Worm (Caenorhabditis elegans) whole organism, midembryonic: ENCODE data around the gene F36A4.5.
A peak's percentile ranks its signal among the peaks of the same experiment; 100 is the strongest.

Experiments used
- T22C8.4 ChIP-seq: fragments of 200-800 bp; sonication (Bioruptor generic); IDR thresholded peaks from 2 replicates; pipeline ENCODE4 v1.3.6; 2022; ENCODE audit warnings: missing genetic modification characterization, missing compliant biosample characterization
- cog-1 ChIP-seq: sonication (generic microtip); optimal IDR thresholded peaks from 2 replicates; lab custom pipeline; 2016; ENCODE audit warnings: missing genetic modification characterization, missing compliant biosample characterization
- flt-1 ChIP-seq: fragments of 200-800 bp; sonication (Bioruptor generic); IDR thresholded peaks from 2 replicates; pipeline ENCODE4 v1.3.6; 2022; ENCODE audit warnings: missing genetic modification characterization, missing compliant biosample characterization
- klf-2 ChIP-seq: fragments of 200-800 bp; sonication (Bioruptor generic); conservative IDR thresholded peaks from 2 replicates; pipeline ENCODE4 v1.3.6; 2022; ENCODE audit warnings: missing genetic modification reagents, missing genetic modification characterization, missing compliant biosample characterization
- med-1 ChIP-seq: sonication (generic microtip); optimal IDR thresholded peaks from 2 replicates; lab custom pipeline; 2017; ENCODE audit warnings: missing genetic modification characterization, mild to moderate bottlenecking, missing compliant biosample characterization, antibody characterized with exemption, missing genetic modification reagents; ENCODE audit not compliant: insufficient read depth
- ref-1 ChIP-seq: fragments of 200-800 bp; sonication (Bioruptor generic); conservative IDR thresholded peaks from 2 replicates; pipeline ENCODE4 v1.3.6; 2022; ENCODE audit warnings: missing genetic modification reagents, missing genetic modification characterization, missing compliant biosample characterization
- tab-1 ChIP-seq: fragments of 200-800 bp; sonication (Bioruptor generic); IDR thresholded peaks from 2 replicates; pipeline ENCODE4 v1.3.6; 2022; ENCODE audit warnings: missing genetic modification characterization, missing compliant biosample characterization
- ztf-23 ChIP-seq: fragments of 200-800 bp; sonication (Bioruptor generic); IDR thresholded peaks from 2 replicates; pipeline ENCODE4 v1.3.6; 2022; ENCODE audit warnings: missing genetic modification reagents, missing genetic modification characterization, missing compliant biosample characterization
- ztf-29 ChIP-seq: fragments of 200-800 bp; sonication (Bioruptor generic); IDR thresholded peaks from 2 replicates; pipeline ENCODE4 v1.3.6; 2022; ENCODE audit warnings: missing genetic modification reagents, missing genetic modification characterization, missing compliant biosample characterization

F36A4.5 gene

ce11 chrIV:4290472-4290871 is 25.1 kb downstream of the F36A4.5 start, which contains the start of gene dct-7:
TSS of gene dct-7 (minus strand) at chrIV:4290572.
- TF ChIP-seq flt-1 (GFP tag; lab: Robert Waterston, UW) (no peak), cog-1 (no peak), klf-2 (GFP tag; lab: Robert Waterston, UW) (no peak), ztf-29 (GFP tag; lab: Robert Waterston, UW) (no peak), med-1 (GFP tag; lab: Kevin White, UChicago) (no peak), ref-1 (GFP tag; lab: Robert Waterston, UW) (no peak), ztf-23 (GFP tag; lab: Robert Waterston, UW) (no peak), tab-1 (GFP tag; lab: Robert Waterston, UW) (no peak)

- TF ChIP-seq flt-1 (GFP tag; lab: Robert Waterston, UW) (no peak), ref-1 (GFP tag; lab: Robert Waterston, UW) (no peak), T22C8.4 (GFP tag; lab: Robert Waterston, UW) (no peak), ztf-23 (GFP tag; lab: Robert Waterston, UW) (no peak), tab-1 (GFP tag; lab: Robert Waterston, UW) (no peak), cog-1 (no peak), ztf-29 (GFP tag; lab: Robert Waterston, UW) (no peak), med-1 (GFP tag; lab: Kevin White, UChicago) (no peak), klf-2 (GFP tag; lab: Robert Waterston, UW) (no peak)
Observed at ce11 chrIV:4291174-4291573, 25.9 kb downstream of the F36A4.5 start, which contains the start of gene F15E6.4. TSS of gene F15E6.4 (plus strand) at chrIV:4291474.

ce11 chrIV:4292569-4292968 is 27.2 kb downstream of the F36A4.5 start, which contains the start of gene F15E6.10:
TSS of gene F15E6.10 (plus strand) at chrIV:4292869.
- TF ChIP-seq cog-1, result no peak
- no peak for TF ChIP-seq T22C8.4 (GFP tag; lab: Robert Waterston, UW)
- no peak for TF ChIP-seq flt-1 (GFP tag; lab: Robert Waterston, UW)
- no peak for TF ChIP-seq ztf-23 (GFP tag; lab: Robert Waterston, UW)
- TF ChIP-seq tab-1 (GFP tag; lab: Robert Waterston, UW), result no peak
- TF ChIP-seq klf-2 (GFP tag; lab: Robert Waterston, UW), result no peak
- TF ChIP-seq ztf-29 (GFP tag; lab: Robert Waterston, UW), result no peak
- TF ChIP-seq med-1 (GFP tag; lab: Kevin White, UChicago), result no peak
- no peak for TF ChIP-seq ref-1 (GFP tag; lab: Robert Waterston, UW)

- TF ChIP-seq T22C8.4 (GFP tag; lab: Robert Waterston, UW) (no peak), flt-1 (GFP tag; lab: Robert Waterston, UW) (no peak), tab-1 (GFP tag; lab: Robert Waterston, UW) (no peak), ztf-29 (GFP tag; lab: Robert Waterston, UW) (no peak), med-1 (GFP tag; lab: Kevin White, UChicago) (no peak), ztf-23 (GFP tag; lab: Robert Waterston, UW) (no peak)
Observed at ce11 chrIV:4294552-4294951, 29.2 kb downstream of the F36A4.5 start, which contains the start of gene F15E6.3. TSS of gene F15E6.3 (plus strand) at chrIV:4294895.

ce11 chrIV:4298983-4299382 is 33.7 kb downstream of the F36A4.5 start, which contains the start of gene F15E6.9:
TSS of gene F15E6.9 (minus strand) at chrIV:4299083.
- no peak for TF ChIP-seq T22C8.4 (GFP tag; lab: Robert Waterston, UW)
- no peak for TF ChIP-seq tab-1 (GFP tag; lab: Robert Waterston, UW)
- no peak for TF ChIP-seq ztf-29 (GFP tag; lab: Robert Waterston, UW)
- no peak for TF ChIP-seq med-1 (GFP tag; lab: Kevin White, UChicago)
- TF ChIP-seq cog-1, result no peak
- no peak for TF ChIP-seq ztf-23 (GFP tag; lab: Robert Waterston, UW)
- TF ChIP-seq flt-1 (GFP tag; lab: Robert Waterston, UW), result no peak
- TF ChIP-seq ref-1 (GFP tag; lab: Robert Waterston, UW), result no peak
- TF ChIP-seq klf-2 (GFP tag; lab: Robert Waterston, UW), result no peak

ce11 chrIV:4299994-4300393 is 34.7 kb downstream of the F36A4.5 start:
- no peak for TF ChIP-seq ztf-23 (GFP tag; lab: Robert Waterston, UW)
- TF ChIP-seq ztf-29 (GFP tag; lab: Robert Waterston, UW), result no peak
- TF ChIP-seq T22C8.4 (GFP tag; lab: Robert Waterston, UW), result no peak
- no peak for TF ChIP-seq flt-1 (GFP tag; lab: Robert Waterston, UW)
- TF ChIP-seq klf-2 (GFP tag; lab: Robert Waterston, UW), result no peak
- TF ChIP-seq cog-1, result no peak
- no peak for TF ChIP-seq ref-1 (GFP tag; lab: Robert Waterston, UW)

- TF ChIP-seq tab-1 (GFP tag; lab: Robert Waterston, UW) (peak; percentile 41; the same call in 1 of the 2 replicates), T22C8.4 (GFP tag; lab: Robert Waterston, UW) (no peak)
Observed at ce11 chrIV:4301202-4301601, 35.9 kb downstream of the F36A4.5 start, which contains the start of gene lgc-22. TSS of gene lgc-22 (plus strand) at chrIV:4301306.

- TF ChIP-seq cog-1 (no peak), T22C8.4 (GFP tag; lab: Robert Waterston, UW) (no peak)
Observed at ce11 chrIV:4306317-4306716, 41.0 kb downstream of the F36A4.5 start.

ce11 chrIV:4307227-4307946 is 42.1 kb downstream of the F36A4.5 start, which contains the start of gene set-9:
TSS of gene set-9 (plus strand) at chrIV:4307896.
- TF ChIP-seq flt-1 (GFP tag; lab: Robert Waterston, UW), result no peak
- TF ChIP-seq tab-1 (GFP tag; lab: Robert Waterston, UW), result no peak
- no peak for TF ChIP-seq ref-1 (GFP tag; lab: Robert Waterston, UW)
- TF ChIP-seq ztf-29 (GFP tag; lab: Robert Waterston, UW), result no peak
- TF ChIP-seq ztf-23 (GFP tag; lab: Robert Waterston, UW), result no peak
- no peak for TF ChIP-seq cog-1
- TF ChIP-seq T22C8.4 (GFP tag; lab: Robert Waterston, UW), result no peak
- no peak for TF ChIP-seq klf-2 (GFP tag; lab: Robert Waterston, UW)
- TF ChIP-seq med-1 (GFP tag; lab: Kevin White, UChicago), result no peak
